Fruit fly (Drosophila melanogaster): ENCODE measurements around the gene rtp.

DNA sequence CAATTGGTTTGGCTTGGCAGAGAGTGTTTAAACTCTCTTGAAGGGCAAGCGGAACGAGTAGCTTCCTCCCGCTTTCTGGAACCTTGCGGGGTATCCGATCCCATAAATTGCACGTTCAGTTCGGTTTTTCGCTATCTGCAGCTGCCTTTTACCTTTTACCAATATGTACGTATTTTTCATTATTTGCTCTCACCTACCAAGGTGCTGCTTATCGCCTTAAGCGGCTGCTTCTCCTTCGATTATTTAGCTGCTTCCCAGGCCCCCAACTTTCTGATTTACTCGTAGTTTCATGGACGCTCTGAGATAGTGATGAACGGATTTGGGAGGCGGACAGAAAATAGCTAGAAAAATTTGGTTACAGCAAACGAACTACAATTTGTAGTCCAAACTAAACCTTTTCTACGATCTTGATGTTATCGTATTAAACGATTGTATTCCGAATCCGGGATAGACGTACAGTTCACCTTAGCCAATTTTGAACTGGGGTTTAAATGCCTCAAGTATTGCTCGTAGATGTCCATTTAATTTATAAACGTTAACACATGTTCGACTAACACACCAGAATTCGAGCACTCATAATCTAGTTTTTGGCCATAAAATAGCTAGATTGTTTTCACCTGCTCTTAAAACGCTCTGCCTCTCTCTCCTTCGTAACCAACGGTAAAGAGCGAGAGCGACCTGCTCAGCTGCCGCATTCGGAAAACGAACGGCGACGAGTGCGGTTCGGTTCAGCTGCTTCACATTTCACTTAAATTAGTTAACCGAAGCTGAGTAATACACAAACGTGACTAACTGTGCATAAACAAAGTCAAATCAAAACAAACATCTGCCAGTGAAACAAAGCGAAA is 27.4 kb upstream of the rtp start:
- no peak for TF ChIP-seq CG8478 (optimal IDR thresholded peaks at IDR 0.05)
- no peak for TF ChIP-seq Dll (optimal IDR thresholded peaks at IDR 0.05)
- TF ChIP-seq pan (optimal IDR thresholded peaks at IDR 0.05) = no peak
- TF ChIP-seq usp (GFP tag; optimal IDR thresholded peaks at IDR 0.05) = no peak
